Worm (Caenorhabditis elegans) whole organism, L3 larva: ENCODE results near the gene T18D3.6.

Experiments used
- R02D3.7 ChIP-seq: fragments of 150-350 bp; optimal IDR thresholded peaks from 2 replicates; lab custom pipeline; 2014; ENCODE audit warnings: missing biosample characterization, missing genetic modification characterization
- aly-2 ChIP-seq: fragments of 150-350 bp; optimal IDR thresholded peaks from 2 replicates; lab custom pipeline; 2014; ENCODE audit warnings: missing biosample characterization, missing genetic modification characterization
- ceh-28 ChIP-seq: fragments of 150-350 bp; optimal IDR thresholded peaks from 2 replicates; lab custom pipeline; 2014; ENCODE audit warnings: missing biosample characterization, missing genetic modification reagents, missing genetic modification characterization
- ceh-9 ChIP-seq: sonication (generic microtip); optimal IDR thresholded peaks from 2 replicates; lab custom pipeline; 2018; ENCODE audit warnings: missing biosample characterization, missing genetic modification characterization
- elt-2 ChIP-seq: sonication (generic microtip); optimal IDR thresholded peaks from 2 replicates; lab custom pipeline; 2016; ENCODE audit warnings: missing genetic modification reagents, mild to moderate bottlenecking, missing genetic modification characterization, missing compliant biosample characterization
- elt-3 ChIP-seq, 3 experiments: fragments of 150-350 bp in 1 of 3; sonication (generic microtip) in 2 of 3; optimal IDR thresholded peaks; 2 replicates in 2 of 3; 4 replicates in 1 of 3; lab custom pipeline; 2014 to 2017; ENCODE audit warnings: missing biosample characterization in 3 of 3, missing genetic modification characterization in 3 of 3
- fkh-10 ChIP-seq: sonication (generic microtip); optimal IDR thresholded peaks from 2 replicates; lab custom pipeline; 2017; ENCODE audit warnings: missing biosample characterization, missing genetic modification reagents, missing genetic modification characterization
- fos-1 ChIP-seq: fragments of 150-350 bp; optimal IDR thresholded peaks from 2 replicates; lab custom pipeline; 2014; ENCODE audit warnings: missing biosample characterization, missing genetic modification characterization
- hmg-11 ChIP-seq: sonication (generic microtip); optimal IDR thresholded peaks from 2 replicates; lab custom pipeline; 2016; ENCODE audit warnings: missing genetic modification characterization, missing compliant biosample characterization
- lin-15B ChIP-seq: fragments of 150-350 bp; optimal IDR thresholded peaks from 2 replicates; lab custom pipeline; 2014; ENCODE audit warnings: missing biosample characterization, missing genetic modification characterization
- lin-39 ChIP-seq: fragments of 150-350 bp; optimal IDR thresholded peaks from 2 replicates; lab custom pipeline; 2018; ENCODE audit warnings: missing biosample characterization, missing genetic modification reagents, missing genetic modification characterization
- lsy-12 ChIP-seq: sonication (generic microtip); optimal IDR thresholded peaks from 2 replicates; lab custom pipeline; 2016; ENCODE audit warnings: mild to moderate bottlenecking, missing genetic modification characterization, missing compliant biosample characterization
- mdl-1 ChIP-seq: fragments of 150-350 bp; optimal IDR thresholded peaks from 2 replicates; lab custom pipeline; 2014; ENCODE audit warnings: missing biosample characterization, missing genetic modification characterization
- mml-1 ChIP-seq: fragments of 150-350 bp; sonication (generic microtip); optimal IDR thresholded peaks from 3 replicates; lab custom pipeline; 2014; ENCODE audit warnings: missing biosample characterization, missing genetic modification characterization
- nfya-1 ChIP-seq: sonication (generic microtip); optimal IDR thresholded peaks from 2 replicates; lab custom pipeline; 2017; ENCODE audit warnings: missing genetic modification characterization, mild to moderate bottlenecking, missing compliant biosample characterization, antibody characterized with exemption, moderate library complexity; ENCODE audit not compliant: insufficient read depth
- nhr-11 ChIP-seq: fragments of 150-350 bp; optimal IDR thresholded peaks from 2 replicates; lab custom pipeline; 2014; ENCODE audit warnings: missing biosample characterization, missing genetic modification characterization
- nhr-12 ChIP-seq: fragments of 150-350 bp; optimal IDR thresholded peaks from 2 replicates; lab custom pipeline; 2014; ENCODE audit warnings: missing biosample characterization, missing genetic modification characterization
- nhr-23 ChIP-seq: fragments of 150-350 bp; optimal IDR thresholded peaks from 2 replicates; lab custom pipeline; 2014; ENCODE audit warnings: missing biosample characterization, missing genetic modification reagents, missing genetic modification characterization
- nhr-237 ChIP-seq: fragments of 150-350 bp; optimal IDR thresholded peaks from 2 replicates; lab custom pipeline; 2014; ENCODE audit warnings: missing biosample characterization, missing genetic modification characterization
- nhr-28 ChIP-seq: fragments of 150-350 bp; optimal IDR thresholded peaks from 2 replicates; lab custom pipeline; 2014; ENCODE audit warnings: missing biosample characterization, missing genetic modification characterization
- nhr-43 ChIP-seq: sonication (generic microtip); optimal IDR thresholded peaks from 2 replicates; lab custom pipeline; 2016; ENCODE audit warnings: mild to moderate bottlenecking, missing genetic modification characterization, missing compliant biosample characterization; ENCODE audit not compliant: poor library complexity, severe bottlenecking
- nhr-67 ChIP-seq: fragments of 150-350 bp; optimal IDR thresholded peaks from 2 replicates; lab custom pipeline; 2014; ENCODE audit warnings: missing biosample characterization, missing genetic modification characterization
- nhr-76 ChIP-seq: fragments of 150-350 bp; sonication (generic microtip); optimal IDR thresholded peaks from 5 replicates; lab custom pipeline; 2014; ENCODE audit warnings: missing biosample characterization, missing genetic modification characterization
- nhr-77 ChIP-seq: fragments of 150-350 bp; optimal IDR thresholded peaks from 2 replicates; lab custom pipeline; 2014; ENCODE audit warnings: missing biosample characterization, missing genetic modification characterization
- pha-4 ChIP-seq: fragments of 150-350 bp; optimal IDR thresholded peaks from 2 replicates; lab custom pipeline; 2014; ENCODE audit warnings: missing biosample characterization, missing genetic modification reagents, missing genetic modification characterization
- pqm-1 ChIP-seq: fragments of 150-350 bp; optimal IDR thresholded peaks from 2 replicates; lab custom pipeline; 2017; ENCODE audit warnings: missing biosample characterization, missing genetic modification characterization, inconsistent platforms
- sea-2 ChIP-seq: fragments of 150-350 bp; sonication (generic microtip); optimal IDR thresholded peaks from 4 replicates; lab custom pipeline; 2014; ENCODE audit warnings: missing biosample characterization, missing genetic modification reagents, missing genetic modification characterization
- skn-1 ChIP-seq: fragments of 150-350 bp; optimal IDR thresholded peaks from 2 replicates; lab custom pipeline; 2014; ENCODE audit warnings: missing biosample characterization, missing genetic modification characterization
- snpc-4 ChIP-seq: fragments of 150-350 bp; optimal IDR thresholded peaks from 2 replicates; lab custom pipeline; 2014; ENCODE audit warnings: missing biosample characterization, missing genetic modification characterization
- unc-39 ChIP-seq: sonication (generic microtip); optimal IDR thresholded peaks from 4 replicates; lab custom pipeline; 2017; ENCODE audit warnings: missing biosample characterization, missing genetic modification characterization
- unc-62 ChIP-seq: fragments of 150-350 bp; sonication (generic microtip); optimal IDR thresholded peaks from 4 replicates; lab custom pipeline; 2014; ENCODE audit warnings: missing biosample characterization, missing genetic modification reagents, missing genetic modification characterization
- ztf-11 ChIP-seq: fragments of 150-350 bp; optimal IDR thresholded peaks from 2 replicates; lab custom pipeline; 2014; ENCODE audit warnings: missing biosample characterization, missing genetic modification characterization
- ztf-4 ChIP-seq: fragments of 150-350 bp; optimal IDR thresholded peaks from 2 replicates; lab custom pipeline; 2014; ENCODE audit warnings: missing biosample characterization, missing genetic modification characterization

The T18D3.6 gene

ce11 chrX:12472232-12472631 lies 22.5 kb downstream of the T18D3.6 start:
- no peak for TF ChIP-seq mdl-1 (tag; lab: Kevin White, UChicago)
- TF ChIP-seq elt-2 (tag; lab: Kevin White, UChicago) = no peak
- TF ChIP-seq nfya-1 (tag; lab: Kevin White, UChicago) = no peak
- TF ChIP-seq aly-2 (tag; lab: Kevin White, UChicago) = no peak
- TF ChIP-seq R02D3.7 = no peak
- no peak for TF ChIP-seq pha-4
- TF ChIP-seq sea-2 (GFP tag; lab: Kevin White, UChicago) = no peak
- TF ChIP-seq lin-15B (tag; lab: Kevin White, UChicago) = no peak
- no peak for TF ChIP-seq lsy-12 (tag; lab: Kevin White, UChicago)
- no peak for TF ChIP-seq snpc-4
- no peak for TF ChIP-seq nhr-28 (tag; lab: Kevin White, UChicago)
- TF ChIP-seq pqm-1 (tag; lab: Kevin White, UChicago) = no peak
- no peak for TF ChIP-seq fos-1
- TF ChIP-seq nhr-11 (tag; lab: Kevin White, UChicago) = no peak
- no peak for TF ChIP-seq nhr-237
- no peak for TF ChIP-seq unc-39 (tag; lab: Kevin White, UChicago)
- TF ChIP-seq nhr-77 = no peak
- no peak for TF ChIP-seq lin-39
- no peak for TF ChIP-seq nhr-23
- TF ChIP-seq, all 47 proteins: peak for 0

DNA sequence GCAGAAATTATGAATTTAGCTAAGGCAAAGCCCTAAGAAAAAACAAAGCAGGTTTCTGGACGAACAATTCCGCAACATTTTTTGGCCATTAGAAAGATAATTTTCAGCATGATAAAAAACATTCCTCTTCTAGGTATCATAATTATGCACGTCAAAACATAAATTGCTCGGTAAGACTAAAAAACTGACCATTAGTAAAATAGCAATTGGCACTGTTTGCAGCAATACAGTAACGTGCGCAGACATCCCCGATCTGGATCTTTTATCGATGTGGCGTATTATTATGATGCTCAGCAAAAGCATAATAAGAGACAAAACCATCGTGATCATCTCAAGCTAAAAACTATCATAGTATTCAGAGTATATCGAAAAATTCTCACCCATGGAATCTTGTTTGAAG lies 26.7 kb downstream of the T18D3.6 start:
- TF ChIP-seq elt-3 (tag; optimal IDR thresholded peaks at IDR 0.05; lab: Kevin White, UChicago) (no peak), nhr-67 (tag; lab: Kevin White, UChicago) (no peak), nhr-12 (tag; lab: Kevin White, UChicago) (no peak), nhr-77 (no peak), R02D3.7 (no peak)

ce11 chrX:12477341-12477740 lies 27.6 kb downstream of the T18D3.6 start, which contains the start of gene F45E6.1:
Gene F45E6.1, minus strand, starts transcription at chrX:12477441.
- TF ChIP-seq elt-3 (tag; optimal IDR thresholded peaks at IDR 0.05; lab: Kevin White, UChicago) (no peak), ztf-11 (tag; lab: Kevin White, UChicago) (no peak), aly-2 (tag; lab: Kevin White, UChicago) (no peak), nfya-1 (tag; lab: Kevin White, UChicago) (no peak), lsy-12 (tag; lab: Kevin White, UChicago) (no peak), nhr-43 (tag; lab: Kevin White, UChicago) (no peak), lin-15B (tag; lab: Kevin White, UChicago) (no peak), hmg-11 (tag; lab: Kevin White, UChicago) (no peak), nhr-23 (no peak), nhr-76 (tag; lab: Kevin White, UChicago) (no peak)

DNA sequence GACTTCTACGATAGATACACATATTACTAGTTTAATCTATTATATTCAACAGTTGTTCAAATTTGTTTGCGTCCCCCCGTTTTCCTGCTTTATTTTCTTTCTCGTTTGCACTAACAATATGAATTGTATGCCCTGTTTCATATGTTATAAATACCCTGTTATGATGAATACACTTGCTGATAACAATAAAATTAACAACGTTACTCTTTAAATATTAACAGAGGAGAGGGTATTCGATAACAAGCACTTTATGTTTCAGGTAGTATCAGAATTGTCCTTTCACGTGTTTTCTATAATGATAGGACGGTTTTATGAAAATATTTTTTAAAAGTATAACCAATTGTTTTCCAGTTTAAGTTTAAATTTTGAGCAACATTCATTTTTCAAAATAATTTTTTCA lies 28.8 kb downstream of the T18D3.6 start:
- peak; percentile 60 for TF ChIP-seq pqm-1 (tag; lab: Kevin White, UChicago)
- peak; percentile 42 for TF ChIP-seq elt-2 (tag; lab: Kevin White, UChicago)
- peak; percentile 70 for TF ChIP-seq pha-4
- TF ChIP-seq nhr-67 (tag; lab: Kevin White, UChicago) = no peak

DNA sequence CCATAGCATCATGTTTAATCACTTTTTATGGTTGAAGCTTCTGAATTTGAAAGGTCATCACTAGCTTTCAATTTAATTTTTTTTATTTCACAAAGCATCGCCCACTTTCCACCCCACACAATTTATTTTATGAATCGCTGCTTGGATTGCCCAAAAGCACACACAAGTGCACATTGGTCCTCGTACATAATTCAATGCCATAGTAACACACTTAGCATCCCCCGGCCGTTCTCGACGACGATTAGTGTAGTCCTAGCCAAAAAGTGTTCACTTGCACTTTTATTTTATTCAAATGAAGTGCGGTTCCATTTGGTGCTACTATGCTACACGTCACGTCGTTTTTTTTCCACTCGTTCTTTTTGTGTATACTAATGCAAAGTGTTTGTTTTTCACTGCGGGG lies 29.3 kb downstream of the T18D3.6 start:
- TF ChIP-seq ceh-9 = no peak
- TF ChIP-seq ceh-28 = no peak
- TF ChIP-seq mml-1 (tag; lab: Kevin White, UChicago) = no peak
- TF ChIP-seq snpc-4 = no peak
- TF ChIP-seq ztf-4 (tag; lab: Kevin White, UChicago) = no peak
- TF ChIP-seq aly-2 (tag; lab: Kevin White, UChicago) = no peak
- no peak for TF ChIP-seq mdl-1 (tag; lab: Kevin White, UChicago)
- TF ChIP-seq skn-1 (tag; lab: Kevin White, UChicago) = no peak
- TF ChIP-seq fkh-10 (GFP tag; lab: Kevin White, UChicago) = no peak
- TF ChIP-seq nhr-11 (tag; lab: Kevin White, UChicago) = no peak
- TF ChIP-seq unc-62 (GFP tag; lab: Kevin White, UChicago) = no peak
- no peak for TF ChIP-seq lin-15B (tag; lab: Kevin White, UChicago)
- TF ChIP-seq nhr-67 (tag; lab: Kevin White, UChicago) = no peak
- no peak for TF ChIP-seq R02D3.7
